Worm (Caenorhabditis elegans): ENCODE results near the gene irld-40.

The irld-40 gene

ce11 chrV:1651045-1651444 is 11.3 kb upstream of the irld-40 start, which contains the start of gene irld-44:
Gene irld-44 (plus strand): TSS chrV:1651345.
- TF ChIP-seq nhr-90 (tag; optimal IDR thresholded peaks at IDR 0.05) = no peak
- no peak for TF ChIP-seq ztf-25 (GFP tag; IDR thresholded peaks at IDR 0.05)
- TF ChIP-seq B0035.1 (tag; optimal IDR thresholded peaks at IDR 0.05) = no peak
- no peak for TF ChIP-seq aptf-3 (GFP tag; IDR thresholded peaks at IDR 0.05)
- TF ChIP-seq akir-1 (GFP tag; optimal IDR thresholded peaks at IDR 0.05) = no peak
- TF ChIP-seq egl-44 (GFP tag; IDR thresholded peaks at IDR 0.05) = no peak
- no peak for TF ChIP-seq lsl-1 (GFP tag; optimal IDR thresholded peaks at IDR 0.05)
- TF ChIP-seq nhr-80 (tag; optimal IDR thresholded peaks at IDR 0.05) = no peak
- no peak for TF ChIP-seq F23B12.7 (tag; optimal IDR thresholded peaks at IDR 0.05; ENCODE audit: insufficient read depth)
- TF ChIP-seq bed-2 (GFP tag; IDR thresholded peaks at IDR 0.05) = no peak
- no peak for TF ChIP-seq nhr-27 (tag; optimal IDR thresholded peaks at IDR 0.05)
- no peak for TF ChIP-seq lin-54 (GFP tag; optimal IDR thresholded peaks at IDR 0.05)
- no peak for TF ChIP-seq hmg-1.2 (GFP tag; IDR thresholded peaks at IDR 0.05)
- no peak for TF ChIP-seq chd-7 (tag; optimal IDR thresholded peaks at IDR 0.05)

ce11 chrV:1654845-1655244 is 7.5 kb upstream of the irld-40 start, which contains the start of gene irld-11:
Gene irld-11 (plus strand): TSS chrV:1655145.
- TF ChIP-seq ekl-4 (GFP tag; IDR thresholded peaks at IDR 0.05) (no peak), gei-17 (GFP tag; optimal IDR thresholded peaks at IDR 0.05) (no peak), xnd-1 (tag; optimal IDR thresholded peaks at IDR 0.05) (no peak), lir-1 (GFP tag; conservative IDR thresholded peaks at IDR 0.05) (no peak), pbrm-1 (GFP tag; IDR thresholded peaks at IDR 0.05) (no peak), attf-3 (GFP tag; conservative IDR thresholded peaks at IDR 0.05) (no peak), akir-1 (GFP tag; optimal IDR thresholded peaks at IDR 0.05) (no peak), C17E4.6 (GFP tag; IDR thresholded peaks at IDR 0.05) (no peak), Y67H2A.10 (GFP tag; conservative IDR thresholded peaks at IDR 0.05) (no peak), ceh-100 (GFP tag; IDR thresholded peaks at IDR 0.05) (no peak), rcor-1 (GFP tag; IDR thresholded peaks at IDR 0.05) (no peak), dpff-1 (tag; optimal IDR thresholded peaks at IDR 0.05) (no peak), mes-4 (tag; optimal IDR thresholded peaks at IDR 0.05) (no peak), Y53G8AR.9 (GFP tag; conservative IDR thresholded peaks at IDR 0.05) (no peak), F10E7.11 (tag; optimal IDR thresholded peaks at IDR 0.05) (no peak), F55B11.4 (tag; optimal IDR thresholded peaks at IDR 0.05; ENCODE audit: borderline replicate concordance, insufficient read depth) (no peak), tlf-1 (GFP tag; optimal IDR thresholded peaks at IDR 0.05) (no peak), T26A5.8 (tag; optimal IDR thresholded peaks at IDR 0.05) (no peak), hmg-1.2 (GFP tag; IDR thresholded peaks at IDR 0.05) (no peak), zfh-2 (GFP tag; conservative IDR thresholded peaks at IDR 0.05) (no peak)

ce11 chrV:1664921-1665320 is 2.6 kb downstream of the irld-40 start, which contains the start of gene K04F1.9:
Gene K04F1.9 (plus strand): TSS chrV:1665221.
- TF ChIP-seq rcor-1 (GFP tag; IDR thresholded peaks at IDR 0.05) (no peak), cebp-1 (GFP tag; IDR thresholded peaks at IDR 0.05) (no peak), cebp-1 (tag; optimal IDR thresholded peaks at IDR 0.05) (no peak), ceh-27 (GFP tag; optimal IDR thresholded peaks at IDR 0.05) (no peak), lin-40 (tag; optimal IDR thresholded peaks at IDR 0.05) (no peak), F33H1.4 (GFP tag; IDR thresholded peaks at IDR 0.05) (no peak), lin-54 (GFP tag; optimal IDR thresholded peaks at IDR 0.05) (no peak)
